Worm (Caenorhabditis elegans) whole organism, late embryonic: ENCODE measurements around the gene C18B2.4.

ENCODE experiments used
- ama-1 ChIP-seq: fragments of 150-350 bp; optimal IDR thresholded peaks from 2 replicates; lab custom pipeline; 2014
- ceh-30 ChIP-seq: fragments of 150-350 bp; optimal IDR thresholded peaks from 2 replicates; lab custom pipeline; 2014; ENCODE audit warnings: missing biosample characterization, missing genetic modification characterization
- che-1 ChIP-seq: sonication (generic microtip); optimal IDR thresholded peaks from 2 replicates; lab custom pipeline; 2016; ENCODE audit warnings: mild to moderate bottlenecking, missing genetic modification characterization, missing compliant biosample characterization
- dmd-4 ChIP-seq: sonication (generic microtip); optimal IDR thresholded peaks from 2 replicates; lab custom pipeline; 2016; ENCODE audit warnings: borderline replicate concordance, missing genetic modification characterization, missing compliant biosample characterization
- elt-2 ChIP-seq: sonication (generic microtip); optimal IDR thresholded peaks from 2 replicates; lab custom pipeline; 2016; ENCODE audit warnings: missing genetic modification reagents, missing genetic modification characterization, missing compliant biosample characterization
- fkh-10 ChIP-seq: fragments of 150-350 bp; optimal IDR thresholded peaks from 2 replicates; lab custom pipeline; 2014; ENCODE audit warnings: missing biosample characterization, missing genetic modification reagents, missing genetic modification characterization
- hlh-13 ChIP-seq: fragments of 200-800 bp; sonication (Bioruptor generic); optimal IDR thresholded peaks from 2 replicates; lab custom pipeline; 2018; ENCODE audit warnings: mild to moderate bottlenecking, missing genetic modification characterization, missing compliant biosample characterization
- nhr-11 ChIP-seq: fragments of 150-350 bp; optimal IDR thresholded peaks from 2 replicates; lab custom pipeline; 2014; ENCODE audit warnings: missing biosample characterization, missing genetic modification characterization
- pat-9 ChIP-seq: fragments of 200-800 bp; sonication (Bioruptor generic); optimal IDR thresholded peaks from 2 replicates; lab custom pipeline; 2018; ENCODE audit warnings: mild to moderate bottlenecking, missing genetic modification characterization, moderate library complexity, missing compliant biosample characterization
- pha-4 ChIP-seq: fragments of 150-350 bp; optimal IDR thresholded peaks from 2 replicates; lab custom pipeline; 2018; ENCODE audit warnings: missing biosample characterization, missing genetic modification reagents, missing genetic modification characterization
- sox-4 ChIP-seq: sonication (generic microtip); optimal IDR thresholded peaks from 2 replicates; lab custom pipeline; 2017; ENCODE audit warnings: mild to moderate bottlenecking, missing genetic modification characterization, inconsistent platforms, missing compliant biosample characterization
- tbx-7 ChIP-seq: sonication (generic microtip); optimal IDR thresholded peaks from 2 replicates; lab custom pipeline; 2016; ENCODE audit warnings: missing genotype, missing genetic modification characterization, missing compliant biosample characterization
- unc-3 ChIP-seq, 2 experiments: fragments of 200-800 bp in 1 of 2; sonication (Bioruptor generic) in 1 of 2; sonication (generic microtip) in 1 of 2; conservative IDR thresholded peaks in 1 of 2; optimal IDR thresholded peaks in 1 of 2; 2 replicates each; pipeline versions ENCODE4 v1.3.6 to Lab custom; 2016 to 2022; ENCODE audit warnings: missing compliant biosample characterization in 2 of 2, missing genetic modification characterization in 2 of 2, missing genetic modification reagents in 1 of 2

DNA sequence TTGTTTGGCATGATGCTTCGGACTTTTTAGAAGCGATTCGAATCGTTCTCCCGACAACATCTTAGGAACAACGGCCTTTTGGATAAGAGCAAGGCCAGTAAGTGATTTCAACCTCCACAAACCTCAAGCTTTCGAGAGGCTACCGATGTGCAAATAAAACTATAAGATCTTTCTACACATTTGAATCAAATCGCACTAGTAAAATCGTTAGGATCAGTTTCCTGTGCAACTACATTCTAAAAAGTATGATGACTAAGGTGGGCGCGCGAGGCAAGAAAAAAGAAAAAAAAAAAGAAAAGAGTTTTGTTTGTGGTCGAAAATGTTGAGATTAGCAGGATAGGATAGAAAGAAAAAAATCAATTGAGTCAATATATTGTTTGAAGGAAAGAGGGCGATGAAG, 39.3 kb upstream of the C18B2.4 start, which contains the start of gene tmem-24:
- TF ChIP-seq hlh-13 (GFP tag; lab: Kevin White, UChicago) (no peak), elt-2 (tag; lab: Kevin White, UChicago) (no peak), fkh-10 (no peak), sox-4 (no peak), nhr-11 (tag; lab: Kevin White, UChicago) (no peak), che-1 (no peak), ama-1 (no peak), unc-3 (GFP tag; conservative IDR thresholded peaks at IDR 0.05; lab: Robert Waterston, UW) (no peak), unc-3 (tag; optimal IDR thresholded peaks at IDR 0.05; lab: Kevin White, UChicago) (no peak), pha-4 (tag; lab: Kevin White, UChicago) (no peak), ceh-30 (tag; lab: Kevin White, UChicago) (no peak), pat-9 (no peak), tbx-7 (tag; lab: Kevin White, UChicago) (no peak), dmd-4 (no peak)
